Worm (Caenorhabditis elegans) whole organism, early embryonic: Measurements from ENCODE around the gene pho-11.

Source experiments
- B0310.2 ChIP-seq: sonication (generic microtip); optimal IDR thresholded peaks from 2 replicates; lab custom pipeline; 2016; ENCODE audit warnings: mild to moderate bottlenecking, missing genetic modification characterization, missing compliant biosample characterization
- F13C5.2 ChIP-seq: sonication (generic microtip); optimal IDR thresholded peaks from 2 replicates; lab custom pipeline; 2017; ENCODE audit warnings: mild to moderate bottlenecking, missing genetic modification characterization, inconsistent platforms, missing compliant biosample characterization
- aly-1 ChIP-seq: sonication (generic microtip); optimal IDR thresholded peaks from 2 replicates; lab custom pipeline; 2016; ENCODE audit warnings: missing genetic modification characterization, missing compliant biosample characterization
- ama-1 ChIP-seq: fragments of 150-350 bp; optimal IDR thresholded peaks from 2 replicates; lab custom pipeline; 2014
- ceh-13 ChIP-seq: fragments of 200-800 bp; sonication (Bioruptor generic); optimal IDR thresholded peaks from 2 replicates; lab custom pipeline; 2018; ENCODE audit warnings: mild to moderate bottlenecking, missing genetic modification characterization, missing compliant biosample characterization
- ceh-36 ChIP-seq: sonication (generic microtip); optimal IDR thresholded peaks from 2 replicates; lab custom pipeline; 2016; ENCODE audit warnings: missing genetic modification characterization, inconsistent platforms, missing compliant biosample characterization
- ets-7 ChIP-seq: sonication (generic microtip); optimal IDR thresholded peaks from 2 replicates; lab custom pipeline; 2016; ENCODE audit warnings: missing genotype, missing genetic modification characterization, missing compliant biosample characterization
- flt-1 ChIP-seq: fragments of 200-800 bp; sonication (Bioruptor generic); IDR thresholded peaks from 2 replicates; pipeline ENCODE4 v1.3.6; 2022; ENCODE audit warnings: missing genetic modification characterization, missing compliant biosample characterization
- hmbx-1 ChIP-seq: sonication (generic microtip); optimal IDR thresholded peaks from 2 replicates; lab custom pipeline; 2016; ENCODE audit warnings: mild to moderate bottlenecking, missing genetic modification characterization, missing compliant biosample characterization
- hmg-4 ChIP-seq: fragments of 200-800 bp; sonication (Bioruptor generic); optimal IDR thresholded peaks from 2 replicates; lab custom pipeline; 2018; ENCODE audit warnings: mild to moderate bottlenecking, missing genetic modification characterization, missing compliant biosample characterization
- hnd-1 ChIP-seq: sonication (generic microtip); optimal IDR thresholded peaks from 2 replicates; lab custom pipeline; 2016; ENCODE audit warnings: missing genetic modification characterization, missing compliant biosample characterization
- pes-1 ChIP-seq: fragments of 200-800 bp; sonication (Bioruptor generic); IDR thresholded peaks from 2 replicates; pipeline ENCODE4 v1.3.6; 2022; ENCODE audit warnings: missing genetic modification reagents, missing genetic modification characterization, missing compliant biosample characterization
- scrt-1 ChIP-seq: fragments of 200-800 bp; sonication (Bioruptor generic); IDR thresholded peaks from 2 replicates; pipeline ENCODE4 v1.3.6; 2022; ENCODE audit warnings: missing genetic modification characterization, missing compliant biosample characterization
- sea-1 ChIP-seq: fragments of 200-800 bp; sonication (Bioruptor generic); conservative IDR thresholded peaks from 2 replicates; pipeline ENCODE4 v1.3.6; 2022; ENCODE audit warnings: missing genetic modification characterization, missing compliant biosample characterization
- tbx-11 ChIP-seq: fragments of 200-800 bp; sonication (Bioruptor generic); IDR thresholded peaks from 2 replicates; pipeline ENCODE4 v1.3.6; 2022; ENCODE audit warnings: missing genetic modification characterization, missing compliant biosample characterization
- tbx-37 ChIP-seq: fragments of 200-800 bp; sonication (Bioruptor generic); conservative IDR thresholded peaks from 2 replicates; pipeline ENCODE4 v1.3.6; 2022; ENCODE audit warnings: missing genetic modification reagents, missing genetic modification characterization, missing compliant biosample characterization
- tra-4 ChIP-seq: sonication (generic microtip); optimal IDR thresholded peaks from 2 replicates; lab custom pipeline; 2017; ENCODE audit warnings: missing genetic modification characterization, missing compliant biosample characterization

Gene pho-11

ce11 chrII:9970438-9971092 lies 38.9 kb downstream of the pho-11 start, which contains the start of gene R53.5:
R53.5 (minus strand) TSS chrII:9970488.
- TF ChIP-seq flt-1 (no peak), sea-1 (no peak)

- TF ChIP-seq hmg-4 (GFP tag; lab: Kevin White, UChicago) (no peak), sea-1 (no peak), tbx-37 (GFP tag; lab: Robert Waterston, UW) (no peak), ceh-13 (no peak), pes-1 (GFP tag; lab: Robert Waterston, UW) (no peak), F13C5.2 (tag; lab: Kevin White, UChicago) (no peak), scrt-1 (GFP tag; lab: Robert Waterston, UW) (no peak), tbx-11 (no peak), ama-1 (lab: Kevin White, UChicago) (no peak), hmbx-1 (tag; lab: Kevin White, UChicago) (no peak), flt-1 (no peak), tra-4 (tag; lab: Kevin White, UChicago) (no peak)
Observed at ce11 chrII:9974210-9974609, 42.6 kb downstream of the pho-11 start.

ce11 chrII:9974967-9975366 lies 43.3 kb downstream of the pho-11 start, which contains the start of gene aakg-5:
aakg-5 (minus strand) TSS chrII:9975125.
- TF ChIP-seq tbx-11 (no peak), hnd-1 (no peak), scrt-1 (GFP tag; lab: Robert Waterston, UW) (no peak), flt-1 (no peak), F13C5.2 (tag; lab: Kevin White, UChicago) (no peak), ets-7 (tag; lab: Kevin White, UChicago) (no peak), ceh-36 (tag; lab: Kevin White, UChicago) (no peak), pes-1 (GFP tag; lab: Robert Waterston, UW) (no peak)

- TF ChIP-seq tbx-37 (GFP tag; lab: Robert Waterston, UW) (no peak), hmg-4 (GFP tag; lab: Kevin White, UChicago) (no peak), flt-1 (no peak), scrt-1 (GFP tag; lab: Robert Waterston, UW) (no peak), ets-7 (tag; lab: Kevin White, UChicago) (no peak), pes-1 (GFP tag; lab: Robert Waterston, UW) (no peak)
Observed at ce11 chrII:9976405-9976804, 44.8 kb downstream of the pho-11 start, which contains the start of gene R53.8. R53.8 (plus strand) TSS chrII:9976705.

- TF ChIP-seq pes-1 (GFP tag; lab: Robert Waterston, UW) (no peak), sea-1 (no peak), tbx-11 (no peak), ceh-13 (no peak), hmg-4 (GFP tag; lab: Kevin White, UChicago) (no peak), ama-1 (lab: Kevin White, UChicago) (no peak), aly-1 (no peak), F13C5.2 (tag; lab: Kevin White, UChicago) (no peak), tbx-37 (GFP tag; lab: Robert Waterston, UW) (no peak), hnd-1 (no peak)
Observed at ce11 chrII:9980077-9980631, 48.5 kb downstream of the pho-11 start, which contains the start of gene ZK892.6. ZK892.6 (minus strand) TSS chrII:9980127.

ce11 chrII:9981760-9982159 lies 50.1 kb downstream of the pho-11 start, which contains the start of gene sdz-38:
sdz-38 (minus strand) TSS chrII:9981860.
- TF ChIP-seq aly-1: no peak

ce11 chrII:9982437-9982836 lies 50.8 kb downstream of the pho-11 start:
- no peak for TF ChIP-seq sea-1
- no peak for TF ChIP-seq scrt-1 (GFP tag; lab: Robert Waterston, UW)
- no peak for TF ChIP-seq ceh-36 (tag; lab: Kevin White, UChicago)
- TF ChIP-seq F13C5.2 (tag; lab: Kevin White, UChicago): no peak
- no peak for TF ChIP-seq ets-7 (tag; lab: Kevin White, UChicago)
- TF ChIP-seq tbx-11: no peak
- TF ChIP-seq hnd-1: no peak
- TF ChIP-seq ama-1 (lab: Kevin White, UChicago): no peak
- no peak for TF ChIP-seq hmg-4 (GFP tag; lab: Kevin White, UChicago)
- no peak for TF ChIP-seq aly-1
- TF ChIP-seq hmbx-1 (tag; lab: Kevin White, UChicago): no peak
- no peak for TF ChIP-seq pes-1 (GFP tag; lab: Robert Waterston, UW)
- no peak for TF ChIP-seq tbx-37 (GFP tag; lab: Robert Waterston, UW)
- no peak for TF ChIP-seq flt-1
- no peak for TF ChIP-seq ceh-13
- TF ChIP-seq B0310.2 (tag; lab: Kevin White, UChicago): no peak
